Worm (Caenorhabditis elegans): ENCODE results near the gene metl-5.
A peak's percentile ranks its signal among the peaks of the same experiment; 100 is the strongest.

The metl-5 gene

ce11 chrIII:4792560-4793136 lies 10.2 kb upstream of the metl-5 start, which contains the start of gene mip-1 (continued):
- no peak for TF ChIP-seq nhr-179 (tag; optimal IDR thresholded peaks at IDR 0.05)
- TF ChIP-seq K12H6.12 (tag; optimal IDR thresholded peaks at IDR 0.05), result no peak
- peak; percentile 90 for TF ChIP-seq lsl-1 (GFP tag; optimal IDR thresholded peaks at IDR 0.05)
- peak; percentile 51 for TF ChIP-seq F49E8.2 (tag; optimal IDR thresholded peaks at IDR 0.05; ENCODE audit: insufficient read depth)
- TF ChIP-seq F52B5.7 (tag; optimal IDR thresholded peaks at IDR 0.05), result no peak
- no peak for TF ChIP-seq dox-1 (GFP tag; IDR thresholded peaks at IDR 0.05)
- no peak for TF ChIP-seq ceh-58 (GFP tag; IDR thresholded peaks at IDR 0.05)
- TF ChIP-seq ztf-18 (tag; optimal IDR thresholded peaks at IDR 0.05), result peak; percentile 10
- no peak for TF ChIP-seq ztf-22 (GFP tag; optimal IDR thresholded peaks at IDR 0.05)
- no peak for TF ChIP-seq atf-7 (tag; optimal IDR thresholded peaks at IDR 0.05)
- no peak for TF ChIP-seq madf-3 (GFP tag; IDR thresholded peaks at IDR 0.05)
- no peak for TF ChIP-seq B0035.1 (tag; optimal IDR thresholded peaks at IDR 0.05)
- no peak for TF ChIP-seq attf-3 (GFP tag; conservative IDR thresholded peaks at IDR 0.05)
- no peak for TF ChIP-seq somi-1 (GFP tag; optimal IDR thresholded peaks at IDR 0.05)
- no peak for TF ChIP-seq nhr-120 (GFP tag; IDR thresholded peaks at IDR 0.05)
- TF ChIP-seq mxl-1 (tag; optimal IDR thresholded peaks at IDR 0.05), result no peak
- no peak for TF ChIP-seq mes-4 (tag; optimal IDR thresholded peaks at IDR 0.05)
- peak; percentile 78 for TF ChIP-seq dpl-1 (GFP tag; optimal IDR thresholded peaks at IDR 0.05)
- no peak for TF ChIP-seq B0019.2 (GFP tag; conservative IDR thresholded peaks at IDR 0.05)
- TF ChIP-seq nhr-90 (tag; optimal IDR thresholded peaks at IDR 0.05), result no peak
- no peak for TF ChIP-seq hmg-20 (GFP tag; IDR thresholded peaks at IDR 0.05)
- no peak for TF ChIP-seq egl-18 (GFP tag; IDR thresholded peaks at IDR 0.05)
- no peak for TF ChIP-seq ztf-28 (GFP tag; IDR thresholded peaks at IDR 0.05)
- TF ChIP-seq tlf-1 (GFP tag; optimal IDR thresholded peaks at IDR 0.05), result no peak
- peak; percentile 73 for TF ChIP-seq madf-8 (GFP tag; conservative IDR thresholded peaks at IDR 0.05)
- no peak for TF ChIP-seq tbx-9 (tag; optimal IDR thresholded peaks at IDR 0.05; ENCODE audit: borderline replicate concordance)
- TF ChIP-seq unc-130 (GFP tag; optimal IDR thresholded peaks at IDR 0.05), result no peak
- no peak for TF ChIP-seq egrh-3 (GFP tag; IDR thresholded peaks at IDR 0.05)
- TF ChIP-seq attf-6 (GFP tag; IDR thresholded peaks at IDR 0.05), result no peak

ce11 chrIII:4796039-4796438 lies 6.8 kb upstream of the metl-5 start:
- TF ChIP-seq nfya-2 (GFP tag; IDR thresholded peaks at IDR 0.05), result no peak
- TF ChIP-seq pbrm-1 (GFP tag; IDR thresholded peaks at IDR 0.05), result peak; percentile 62; the same call in 1 of the 2 replicates
- no peak for TF ChIP-seq madf-8 (GFP tag; conservative IDR thresholded peaks at IDR 0.05)
- no peak for TF ChIP-seq nhr-27 (tag; optimal IDR thresholded peaks at IDR 0.05)
- TF ChIP-seq egl-18 (GFP tag; IDR thresholded peaks at IDR 0.05), result no peak
- no peak for TF ChIP-seq bed-1 (GFP tag; IDR thresholded peaks at IDR 0.05)
- no peak for TF ChIP-seq fkh-3 (tag; optimal IDR thresholded peaks at IDR 0.05)
- peak; percentile 22 for TF ChIP-seq ets-4 (GFP tag; optimal IDR thresholded peaks at IDR 0.05)
- TF ChIP-seq F37B4.10 (GFP tag; IDR thresholded peaks at IDR 0.05), result no peak
- no peak for TF ChIP-seq D2030.7 (GFP tag; IDR thresholded peaks at IDR 0.05)
- no peak for TF ChIP-seq sptf-2 (GFP tag; optimal IDR thresholded peaks at IDR 0.05)
- TF ChIP-seq hlh-12 (tag; optimal IDR thresholded peaks at IDR 0.05), result no peak
- no peak for TF ChIP-seq F33H1.4 (GFP tag; IDR thresholded peaks at IDR 0.05)
- no peak for TF ChIP-seq hmg-20 (GFP tag; IDR thresholded peaks at IDR 0.05)
- TF ChIP-seq F57A8.1 (GFP tag; optimal IDR thresholded peaks at IDR 0.05), result no peak
- no peak for TF ChIP-seq lsy-27 (tag; optimal IDR thresholded peaks at IDR 0.05; ENCODE audit: borderline replicate concordance, insufficient read depth)
- no peak for TF ChIP-seq F10E7.11 (tag; optimal IDR thresholded peaks at IDR 0.05)
- peak; percentile 65 for TF ChIP-seq nfyb-1 (GFP tag; IDR thresholded peaks at IDR 0.05)
- no peak for TF ChIP-seq ztf-28 (GFP tag; IDR thresholded peaks at IDR 0.05)
- no peak for TF ChIP-seq hrde-1 (tag; optimal IDR thresholded peaks at IDR 0.05; ENCODE audit: borderline replicate concordance)
- TF ChIP-seq lag-1 (GFP tag; IDR thresholded peaks at IDR 0.05), result no peak
- TF ChIP-seq B0019.2 (GFP tag; conservative IDR thresholded peaks at IDR 0.05), result no peak
- TF ChIP-seq zfh-2 (GFP tag; conservative IDR thresholded peaks at IDR 0.05), result no peak
- TF ChIP-seq sdz-38 (tag; optimal IDR thresholded peaks at IDR 0.05), result no peak
- peak; percentile 59 for TF ChIP-seq mcd-1 (GFP tag; IDR thresholded peaks at IDR 0.05)
